Worm (Caenorhabditis elegans): ENCODE measurements around the gene maph-1.3.

ce11 chrIII:3812369-3812993 lies 32.2 kb upstream of the maph-1.3 start:
- TF ChIP-seq ces-1 (GFP tag; optimal IDR thresholded peaks at IDR 0.05) (no peak), nhr-76 (tag; optimal IDR thresholded peaks at IDR 0.05) (no peak), sptf-1 (tag; optimal IDR thresholded peaks at IDR 0.05) (no peak), nhr-237 (tag; optimal IDR thresholded peaks at IDR 0.05) (no peak), unc-62 (GFP tag; optimal IDR thresholded peaks at IDR 0.05) (no peak)

All from whole organism, mixed stage, embryonic.